Fruit fly (Drosophila melanogaster) whole organism, embryonic: ENCODE results near the gene CG4218.

Source experiments
- Adf1 ChIP-seq: fragments of 200-800 bp; sonication (Bioruptor generic); IDR thresholded peaks from 2 replicates; pipeline ENCODE4 v1.3.6; 2022; ENCODE audit warnings: missing biosample characterization, missing genetic modification characterization
- B-H2 ChIP-seq: fragments of 200-800 bp; sonication (Bioruptor generic); optimal IDR thresholded peaks from 2 replicates; lab custom pipeline; 2018; ENCODE audit warnings: missing biosample characterization, mild to moderate bottlenecking, missing genetic modification characterization
- CG10267 ChIP-seq: fragments of 200-800 bp; sonication (Bioruptor generic); optimal IDR thresholded peaks from 2 replicates; lab custom pipeline; 2018; ENCODE audit warnings: missing biosample characterization, mild to moderate bottlenecking, missing genetic modification characterization, moderate library complexity
- CG11504 ChIP-seq: fragments of 200-800 bp; sonication (Bioruptor generic); optimal IDR thresholded peaks from 3 replicates; lab custom pipeline; 2019; ENCODE audit warnings: missing biosample characterization, mild to moderate bottlenecking, missing genetic modification characterization, moderate library complexity
- CG12071 ChIP-seq: fragments of 200-800 bp; sonication (Bioruptor generic); optimal IDR thresholded peaks from 3 replicates; lab custom pipeline; 2018; ENCODE audit warnings: missing biosample characterization, mild to moderate bottlenecking, missing genetic modification characterization
- CG12104 ChIP-seq: fragments of 200-800 bp; sonication (Bioruptor generic); optimal IDR thresholded peaks from 3 replicates; lab custom pipeline; 2016; ENCODE audit warnings: missing biosample characterization, missing genetic modification characterization
- CG12155 ChIP-seq: fragments of 200-800 bp; sonication (Bioruptor generic); optimal IDR thresholded peaks from 3 replicates; lab custom pipeline; 2016; ENCODE audit warnings: missing biosample characterization, missing genetic modification characterization
- CG12219 ChIP-seq: fragments of 200-800 bp; sonication (Bioruptor generic); optimal IDR thresholded peaks from 3 replicates; lab custom pipeline; 2018; ENCODE audit warnings: missing biosample characterization, mild to moderate bottlenecking, missing genetic modification characterization
- CG12236 ChIP-seq: fragments of 200-800 bp; sonication (Bioruptor generic); optimal IDR thresholded peaks from 2 replicates; lab custom pipeline; 2016; ENCODE audit warnings: missing biosample characterization, missing genetic modification characterization
- CG1233 ChIP-seq: fragments of 200-800 bp; sonication (Bioruptor generic); optimal IDR thresholded peaks from 4 replicates; lab custom pipeline; 2018; ENCODE audit warnings: missing biosample characterization, mild to moderate bottlenecking, missing genetic modification characterization
- CG13424 ChIP-seq: fragments of 200-800 bp; sonication (Bioruptor generic); optimal IDR thresholded peaks from 2 replicates; lab custom pipeline; 2019; ENCODE audit warnings: missing biosample characterization, mild to moderate bottlenecking, missing genetic modification characterization, moderate library complexity
- CG14710 ChIP-seq: fragments of 200-800 bp; sonication (Bioruptor generic); optimal IDR thresholded peaks from 3 replicates; lab custom pipeline; 2019; ENCODE audit warnings: missing biosample characterization, mild to moderate bottlenecking, missing genetic modification characterization, moderate library complexity
- CG15011 ChIP-seq: fragments of 200-800 bp; sonication (Bioruptor generic); optimal IDR thresholded peaks from 3 replicates; lab custom pipeline; 2018; ENCODE audit warnings: missing biosample characterization, mild to moderate bottlenecking, missing genetic modification characterization
- CG15269 ChIP-seq: fragments of 200-800 bp; sonication (Bioruptor generic); optimal IDR thresholded peaks from 2 replicates; lab custom pipeline; 2018; ENCODE audit warnings: missing biosample characterization, mild to moderate bottlenecking, missing genetic modification characterization, moderate library complexity
- CG17361 ChIP-seq: fragments of 200-800 bp; sonication (Bioruptor generic); IDR thresholded peaks from 3 replicates; pipeline ENCODE4 v1.3.6; 2022; ENCODE audit warnings: missing biosample characterization, missing genetic modification characterization
- CG17385 ChIP-seq: fragments of 200-800 bp; sonication (Bioruptor generic); optimal IDR thresholded peaks from 3 replicates; lab custom pipeline; 2018; ENCODE audit warnings: missing biosample characterization, mild to moderate bottlenecking, missing genetic modification characterization
- CG17568 ChIP-seq: fragments of 200-800 bp; sonication (Bioruptor generic); optimal IDR thresholded peaks from 2 replicates; lab custom pipeline; 2018; ENCODE audit warnings: missing biosample characterization, mild to moderate bottlenecking, missing genetic modification characterization, moderate library complexity
- CG17912 ChIP-seq: fragments of 200-800 bp; sonication (Bioruptor generic); optimal IDR thresholded peaks from 2 replicates; lab custom pipeline; 2018; ENCODE audit warnings: missing biosample characterization, mild to moderate bottlenecking, missing genetic modification characterization
- CG18476 ChIP-seq: fragments of 200-800 bp; sonication (Bioruptor generic); optimal IDR thresholded peaks from 2 replicates; lab custom pipeline; 2016; ENCODE audit warnings: missing biosample characterization, mild to moderate bottlenecking, missing genetic modification characterization
- CG2202 ChIP-seq: fragments of 200-800 bp; sonication (Bioruptor generic); optimal IDR thresholded peaks from 2 replicates; lab custom pipeline; 2018; ENCODE audit warnings: missing biosample characterization, mild to moderate bottlenecking, missing genetic modification characterization
- CG30020 ChIP-seq: fragments of 200-800 bp; optimal IDR thresholded peaks from 2 replicates; lab custom pipeline; 2019; ENCODE audit warnings: missing biosample characterization, mild to moderate bottlenecking, missing genetic modification characterization, moderate library complexity
- CG32767 ChIP-seq: fragments of 200-800 bp; sonication (Bioruptor generic); IDR thresholded peaks from 2 replicates; pipeline ENCODE4 v1.3.6; 2022; ENCODE audit warnings: missing biosample characterization, missing genetic modification characterization
- CG4854 ChIP-seq: fragments of 200-800 bp; sonication (Bioruptor generic); optimal IDR thresholded peaks from 2 replicates; lab custom pipeline; 2016; ENCODE audit warnings: missing biosample characterization, missing genetic modification characterization, inconsistent platforms
- CG7271 ChIP-seq: fragments of 200-800 bp; sonication (Bioruptor generic); optimal IDR thresholded peaks from 2 replicates; lab custom pipeline; 2018; ENCODE audit warnings: missing biosample characterization, mild to moderate bottlenecking, missing genetic modification characterization, moderate library complexity
- CG9817 ChIP-seq: fragments of 200-800 bp; sonication (Bioruptor generic); optimal IDR thresholded peaks from 2 replicates; lab custom pipeline; 2018; ENCODE audit warnings: missing biosample characterization, mild to moderate bottlenecking, missing genetic modification characterization, moderate library complexity
- CG9932 ChIP-seq: fragments of 200-800 bp; sonication (Bioruptor generic); IDR thresholded peaks from 2 replicates; pipeline ENCODE4 v1.3.6; 2022; ENCODE audit warnings: missing biosample characterization, missing genetic modification characterization
- D ChIP-seq, 2 experiments: fragments of 200-800 bp in 1 of 2; fragments of >200 bp in 1 of 2; sonication (Bioruptor generic) in 1 of 2; optimal IDR thresholded peaks; 2 replicates in 1 of 2; 3 replicates in 1 of 2; lab custom pipeline; 2017; ENCODE audit warnings: mild to moderate bottlenecking in 1 of 2, missing biosample characterization in 1 of 2, missing genetic modification characterization in 1 of 2, missing genetic modification reagents in 1 of 2
- D19A ChIP-seq: fragments of 200-800 bp; optimal IDR thresholded peaks from 3 replicates; lab custom pipeline; 2019; ENCODE audit warnings: missing biosample characterization, mild to moderate bottlenecking, missing genetic modification characterization, moderate library complexity
- ERR ChIP-seq: fragments of 200-800 bp; sonication (Bioruptor generic); optimal IDR thresholded peaks from 2 replicates; lab custom pipeline; 2016; ENCODE audit warnings: missing biosample characterization, missing genetic modification characterization
- Fer3 ChIP-seq: fragments of 200-800 bp; sonication (Bioruptor generic); optimal IDR thresholded peaks from 2 replicates; lab custom pipeline; 2018; ENCODE audit warnings: missing biosample characterization, mild to moderate bottlenecking, missing genetic modification characterization, moderate library complexity
- H2.0 ChIP-seq: fragments of 200-800 bp; sonication (Bioruptor generic); IDR thresholded peaks from 2 replicates; pipeline ENCODE4 v1.3.6; 2022; ENCODE audit warnings: missing biosample characterization, missing genetic modification characterization
- Hsf ChIP-seq: fragments of 200-800 bp; sonication (Bioruptor generic); optimal IDR thresholded peaks from 3 replicates; lab custom pipeline; 2016; ENCODE audit warnings: missing biosample characterization, missing genetic modification characterization
- Med ChIP-seq: fragments of 200-800 bp; sonication (Bioruptor generic); peaks from one replicate; lab custom pipeline; 2016; ENCODE audit warnings: missing biosample characterization, missing genetic modification characterization, mild to moderate bottlenecking, inconsistent platforms, moderate library complexity
- Sry-β ChIP-seq: fragments of 200-800 bp; sonication (Bioruptor generic); optimal IDR thresholded peaks from 2 replicates; lab custom pipeline; 2018; ENCODE audit warnings: missing biosample characterization, mild to moderate bottlenecking, missing genetic modification characterization, moderate library complexity
- Xrp1 ChIP-seq: fragments of 200-800 bp; sonication (Bioruptor generic); IDR thresholded peaks from 2 replicates; pipeline ENCODE4 v1.3.6; 2022; ENCODE audit warnings: missing biosample characterization, missing genetic modification characterization
- bigmax ChIP-seq: fragments of 200-800 bp; sonication (Bioruptor generic); optimal IDR thresholded peaks from 2 replicates; lab custom pipeline; 2018; ENCODE audit warnings: missing biosample characterization, mild to moderate bottlenecking, missing genetic modification characterization
- chinmo ChIP-seq: fragments of 200-800 bp; sonication (Bioruptor generic); IDR thresholded peaks from 4 replicates; pipeline ENCODE4 v1.3.6; 2022; ENCODE audit warnings: missing biosample characterization, missing genetic modification characterization; ENCODE audit not compliant: partially characterized antibody
- crc ChIP-seq: fragments of 200-800 bp; sonication (Bioruptor generic); optimal IDR thresholded peaks from 2 replicates; lab custom pipeline; 2016; ENCODE audit warnings: missing biosample characterization, missing genetic modification characterization
- exex ChIP-seq: fragments of 200-800 bp; sonication (Bioruptor generic); optimal IDR thresholded peaks from 4 replicates; lab custom pipeline; 2018; ENCODE audit warnings: missing biosample characterization, mild to moderate bottlenecking, missing genetic modification characterization, moderate library complexity
- fd64A ChIP-seq: fragments of 200-800 bp; sonication (Bioruptor generic); optimal IDR thresholded peaks from 3 replicates; lab custom pipeline; 2018; ENCODE audit warnings: missing biosample characterization, mild to moderate bottlenecking, missing genetic modification characterization
- ind ChIP-seq: fragments of 200-800 bp; sonication (Bioruptor generic); optimal IDR thresholded peaks from 3 replicates; lab custom pipeline; 2016; ENCODE audit warnings: missing biosample characterization, missing genetic modification characterization
- lmd ChIP-seq: fragments of 200-800 bp; sonication (Bioruptor generic); IDR thresholded peaks from 2 replicates; pipeline ENCODE4 v1.3.6; 2022; ENCODE audit warnings: missing biosample characterization, missing genetic modification characterization
- lov ChIP-seq, 2 experiments: fragments of 200-800 bp in 1 of 2; fragments of >200 bp in 1 of 2; sonication (Bioruptor generic) in 1 of 2; IDR thresholded peaks in 1 of 2; optimal IDR thresholded peaks in 1 of 2; 2 replicates in 1 of 2; 3 replicates in 1 of 2; pipeline versions ENCODE4 v1.3.6 to Lab custom; 2017 to 2022; ENCODE audit warnings: missing biosample characterization in 1 of 2, missing genetic modification characterization in 1 of 2
- nmo ChIP-seq: fragments of 200-800 bp; sonication (Bioruptor generic); optimal IDR thresholded peaks from 2 replicates; lab custom pipeline; 2018; ENCODE audit warnings: missing biosample characterization, mild to moderate bottlenecking, missing genetic modification characterization, moderate library complexity
- psq ChIP-seq: fragments of 200-800 bp; sonication (Bioruptor generic); optimal IDR thresholded peaks from 2 replicates; lab custom pipeline; 2017; ENCODE audit warnings: missing biosample characterization, missing genetic modification characterization
- pum ChIP-seq: fragments of 200-800 bp; sonication (Bioruptor generic); optimal IDR thresholded peaks from 2 replicates; lab custom pipeline; 2016; ENCODE audit warnings: missing biosample characterization, missing genetic modification characterization
- sd ChIP-seq: fragments of 200-800 bp; sonication (Bioruptor generic); optimal IDR thresholded peaks from 3 replicates; lab custom pipeline; 2018; ENCODE audit warnings: missing biosample characterization, mild to moderate bottlenecking, missing genetic modification characterization, moderate library complexity
- wdn ChIP-seq: fragments of 200-800 bp; sonication (Bioruptor generic); IDR thresholded peaks from 2 replicates; pipeline ENCODE4 v1.3.6; 2022; ENCODE audit warnings: missing biosample characterization, missing genetic modification characterization

CG4218 gene

dm6 chr2L:14501132-14501954 is 47.6 kb downstream of the CG4218 start (continued):
- TF ChIP-seq D (optimal IDR thresholded peaks at IDR 0.05; lab: Kevin White, UChicago) = no peak
- TF ChIP-seq D (GFP tag; optimal IDR thresholded peaks at IDR 0.05; lab: Kevin White, UChicago) = no peak
- TF ChIP-seq CG15011 (GFP tag; lab: Kevin White, UChicago) = peak; percentile 31
- no peak for TF ChIP-seq CG12219 (GFP tag; lab: Kevin White, UChicago)
- no peak for TF ChIP-seq CG9817 (tag; lab: Kevin White, UChicago)
- no peak for TF ChIP-seq Hsf (GFP tag; lab: Kevin White, UChicago)
- no peak for TF ChIP-seq CG17568
- no peak for TF ChIP-seq Fer3
- no peak for TF ChIP-seq Xrp1 (GFP tag; lab: Robert Waterston, UW)
- no peak for TF ChIP-seq psq (GFP tag; lab: Kevin White, UChicago)
- TF ChIP-seq CG11504 (tag; lab: Kevin White, UChicago) = peak; percentile 9
- no peak for TF ChIP-seq CG17385 (GFP tag; lab: Kevin White, UChicago)
- TF ChIP-seq CG12155 (GFP tag; lab: Kevin White, UChicago) = no peak
- TF ChIP-seq sd = peak; percentile 6
- no peak for TF ChIP-seq fd64A (GFP tag; lab: Kevin White, UChicago)
- no peak for TF ChIP-seq CG2202
- TF ChIP-seq CG7271 (tag; lab: Kevin White, UChicago) = no peak
- TF ChIP-seq CG1233 (GFP tag; lab: Kevin White, UChicago) = no peak
- TF ChIP-seq crc (GFP tag; lab: Kevin White, UChicago) = no peak
- peak; percentile 69 for TF ChIP-seq D19A
- no peak for TF ChIP-seq nmo (GFP tag; lab: Kevin White, UChicago)
- no peak for TF ChIP-seq Adf1 (GFP tag; lab: Robert Waterston, UW)
- no peak for TF ChIP-seq wdn (GFP tag; lab: Robert Waterston, UW)
- no peak for TF ChIP-seq pum (GFP tag; lab: Kevin White, UChicago)
- TF ChIP-seq chinmo (GFP tag; lab: Robert Waterston, UW) = no peak
- TF ChIP-seq CG12071 (GFP tag; lab: Kevin White, UChicago) = no peak
- TF ChIP-seq CG10267 (tag; lab: Kevin White, UChicago) = no peak
- TF ChIP-seq CG13424 (tag; lab: Kevin White, UChicago) = no peak
- no peak for TF ChIP-seq CG32767 (GFP tag; lab: Robert Waterston, UW)
- TF ChIP-seq lov (optimal IDR thresholded peaks at IDR 0.05; lab: Kevin White, UChicago) = no peak
- TF ChIP-seq lov (GFP tag; IDR thresholded peaks at IDR 0.05; lab: Robert Waterston, UW) = 0 out of 3 replicates have a peak, but pooled peaks have one; percentile 31
- no peak for TF ChIP-seq CG17361 (GFP tag; lab: Robert Waterston, UW)
- TF ChIP-seq H2.0 (GFP tag; lab: Robert Waterston, UW) = no peak
- no peak for TF ChIP-seq lmd (GFP tag; lab: Robert Waterston, UW)
- no peak for TF ChIP-seq CG9932 (GFP tag; lab: Robert Waterston, UW)
- peak; percentile 25 for TF ChIP-seq CG15269 (tag; lab: Kevin White, UChicago)
- TF ChIP-seq CG18476 (GFP tag; lab: Kevin White, UChicago) = no peak
- no peak for TF ChIP-seq CG4854
- TF ChIP-seq CG17912 = no peak
- TF ChIP-seq ERR = no peak
- TF ChIP-seq Med (GFP tag; lab: Kevin White, UChicago) = peak; percentile 21
- TF ChIP-seq exex (tag; lab: Kevin White, UChicago) = peak; percentile 8
- TF ChIP-seq Sry-β (GFP tag; lab: Kevin White, UChicago) = no peak
- no peak for TF ChIP-seq CG12104 (GFP tag; lab: Kevin White, UChicago)
- TF ChIP-seq ind (GFP tag; lab: Kevin White, UChicago) = no peak
- no peak for TF ChIP-seq CG12236 (GFP tag; lab: Kevin White, UChicago)
- TF ChIP-seq CG14710 (tag; lab: Kevin White, UChicago) = no peak
- no peak for TF ChIP-seq B-H2 (GFP tag; lab: Kevin White, UChicago)
- no peak for TF ChIP-seq CG30020 (tag; lab: Kevin White, UChicago)
- no peak for TF ChIP-seq bigmax
